Worm (Caenorhabditis elegans): ENCODE data around the gene Y4C6A.3.
"Not testable (repeated sequence)": the region's sequence is repeated elsewhere in the genome, so short reads cannot be mapped to it uniquely, and the experiment has no call there.

DNA sequence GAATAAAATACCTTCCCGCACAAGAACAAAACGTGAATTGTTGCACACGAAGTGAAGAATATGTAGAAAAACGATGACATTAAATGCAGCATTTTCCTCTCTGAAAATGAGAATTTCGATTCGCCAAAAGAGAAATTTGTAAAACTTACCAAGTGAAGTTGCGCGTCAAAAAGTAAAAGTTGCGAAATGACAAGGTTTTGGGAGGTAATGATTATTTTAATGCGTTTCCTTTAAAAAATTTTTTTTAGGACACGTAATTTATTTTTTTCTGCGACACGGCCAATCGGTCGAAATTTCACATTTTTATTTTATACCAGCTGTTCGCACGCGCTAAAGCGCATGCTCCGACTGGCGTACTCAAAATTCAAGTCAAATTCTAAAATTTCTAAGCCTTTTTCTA, at the start of gene Y4C6A.3:
- TF ChIP-seq unc-39, nhr-237, lin-13, lsy-2, pha-4, blmp-1, snpc-4 (tag; optimal IDR thresholded peaks at IDR 0.05): not testable (repeated sequence)
